Worm (Caenorhabditis elegans) whole organism, L4 larva: ENCODE data around the gene C16C8.4.

Experiments used
- F44E2.7 ChIP-seq: fragments of 200-800 bp; sonication (Bioruptor generic); IDR thresholded peaks from 2 replicates; pipeline ENCODE4 v2.1.2; 2022; ENCODE audit warnings: missing genetic modification characterization, missing compliant biosample characterization
- dmd-8 ChIP-seq: fragments of 200-800 bp; sonication (Bioruptor generic); IDR thresholded peaks from 2 replicates; pipeline ENCODE4 v1.3.6; 2022; ENCODE audit warnings: missing genetic modification characterization, missing compliant biosample characterization
- fkh-10 ChIP-seq: fragments of 150-350 bp; optimal IDR thresholded peaks from 2 replicates; lab custom pipeline; 2014; ENCODE audit warnings: missing biosample characterization, missing genetic modification reagents, missing genetic modification characterization
- nhr-10 ChIP-seq: fragments of 150-350 bp; optimal IDR thresholded peaks from 2 replicates; lab custom pipeline; 2014; ENCODE audit warnings: missing biosample characterization, missing genetic modification characterization
- snpc-4 ChIP-seq: fragments of 150-350 bp; optimal IDR thresholded peaks from 2 replicates; lab custom pipeline; 2014; ENCODE audit warnings: missing biosample characterization, missing genetic modification characterization

DNA sequence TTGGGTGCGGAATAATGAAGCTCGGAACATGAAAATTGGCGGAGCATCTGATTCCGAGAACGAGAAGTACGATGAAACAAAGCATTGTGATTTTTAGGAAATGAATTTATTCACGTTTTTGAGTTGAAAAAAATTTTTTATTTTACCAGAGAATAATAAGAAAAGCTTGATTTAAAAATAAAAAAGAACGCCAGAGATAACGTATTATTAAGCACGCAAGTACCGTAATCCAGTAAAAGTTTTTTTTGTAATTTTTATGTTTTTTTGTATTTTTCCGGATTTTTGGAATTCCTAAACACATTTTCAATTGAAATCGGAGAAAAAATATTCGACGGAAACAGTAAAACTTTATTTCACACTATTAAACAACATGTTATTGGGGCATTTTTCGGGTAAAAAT lies 1.0 kb downstream of the C16C8.4 start, which contains the start of gene C16C8.22:
- no peak for TF ChIP-seq snpc-4
- no peak for TF ChIP-seq dmd-8 (GFP tag; lab: Robert Waterston, UW)
- no peak for TF ChIP-seq F44E2.7 (GFP tag; lab: Robert Waterston, UW)
- no peak for TF ChIP-seq fkh-10
- no peak for TF ChIP-seq nhr-10
